Worm (Caenorhabditis elegans) whole organism, midembryonic: Measurements from ENCODE around the gene tpa-1.
A peak's percentile ranks its signal among the peaks of the same experiment; 100 is the strongest.

Source experiments
- T22C8.4 ChIP-seq: fragments of 200-800 bp; sonication (Bioruptor generic); IDR thresholded peaks from 2 replicates; pipeline ENCODE4 v1.3.6; 2022; ENCODE audit warnings: missing genetic modification characterization, missing compliant biosample characterization
- flt-1 ChIP-seq: fragments of 200-800 bp; sonication (Bioruptor generic); IDR thresholded peaks from 2 replicates; pipeline ENCODE4 v1.3.6; 2022; ENCODE audit warnings: missing genetic modification characterization, missing compliant biosample characterization
- klf-2 ChIP-seq: fragments of 200-800 bp; sonication (Bioruptor generic); conservative IDR thresholded peaks from 2 replicates; pipeline ENCODE4 v1.3.6; 2022; ENCODE audit warnings: missing genetic modification reagents, missing genetic modification characterization, missing compliant biosample characterization
- med-1 ChIP-seq: sonication (generic microtip); optimal IDR thresholded peaks from 2 replicates; lab custom pipeline; 2017; ENCODE audit warnings: missing genetic modification characterization, mild to moderate bottlenecking, missing compliant biosample characterization, antibody characterized with exemption, missing genetic modification reagents; ENCODE audit not compliant: insufficient read depth
- ref-1 ChIP-seq: fragments of 200-800 bp; sonication (Bioruptor generic); conservative IDR thresholded peaks from 2 replicates; pipeline ENCODE4 v1.3.6; 2022; ENCODE audit warnings: missing genetic modification reagents, missing genetic modification characterization, missing compliant biosample characterization
- tab-1 ChIP-seq: fragments of 200-800 bp; sonication (Bioruptor generic); IDR thresholded peaks from 2 replicates; pipeline ENCODE4 v1.3.6; 2022; ENCODE audit warnings: missing genetic modification characterization, missing compliant biosample characterization
- ztf-23 ChIP-seq: fragments of 200-800 bp; sonication (Bioruptor generic); IDR thresholded peaks from 2 replicates; pipeline ENCODE4 v1.3.6; 2022; ENCODE audit warnings: missing genetic modification reagents, missing genetic modification characterization, missing compliant biosample characterization

DNA sequence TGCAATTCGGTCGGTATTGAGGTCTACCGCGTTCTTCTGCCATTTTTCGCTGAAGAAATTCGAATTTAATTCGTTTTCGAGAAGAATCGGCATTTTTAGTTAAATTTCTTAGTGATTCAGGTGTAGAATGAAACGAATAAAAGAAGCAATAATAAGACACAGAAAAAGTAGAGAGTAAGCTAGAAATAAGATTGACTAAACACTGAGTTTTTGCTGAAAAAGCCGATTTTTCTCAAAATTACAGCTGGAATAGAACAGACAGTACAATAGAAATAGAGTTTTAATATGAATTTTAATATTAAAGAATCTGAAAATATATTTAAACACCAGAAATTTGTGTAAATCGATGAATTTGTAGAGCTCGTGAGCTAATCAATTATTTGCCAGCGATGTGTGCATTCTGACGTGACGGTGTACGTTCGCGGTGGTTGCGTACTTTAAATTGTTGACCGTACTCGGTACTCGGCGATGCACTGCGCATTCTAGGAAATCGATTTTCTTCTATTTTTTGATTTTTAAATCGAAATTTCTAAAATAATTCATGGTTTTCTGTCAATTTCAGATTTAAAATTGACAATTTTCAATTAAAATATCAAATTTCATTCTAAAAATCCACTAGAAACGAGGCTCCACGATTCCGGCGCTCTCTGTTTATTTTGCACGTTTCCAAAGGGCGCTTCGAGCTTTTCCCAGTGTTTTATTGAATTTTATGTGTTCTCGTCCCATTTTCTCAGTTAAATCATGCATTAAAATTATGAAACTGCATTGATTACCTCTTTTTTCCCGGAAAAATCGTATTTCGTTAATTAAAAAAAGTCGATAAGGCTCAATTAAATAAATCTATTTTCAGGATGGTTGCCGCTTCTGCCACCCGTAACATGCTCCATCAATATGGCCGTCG lies 34.4 kb downstream of the tpa-1 start, which contains the start of the genes grld-1 and cox-6C:
- 0 out of 2 replicates have a peak, but pooled peaks have one; percentile 3 for TF ChIP-seq flt-1 (GFP tag; lab: Robert Waterston, UW)
- no peak for TF ChIP-seq ref-1 (GFP tag; lab: Robert Waterston, UW)
- TF ChIP-seq klf-2: no peak
- TF ChIP-seq ztf-23 (GFP tag; lab: Robert Waterston, UW): no peak
- no peak for TF ChIP-seq med-1 (GFP tag; lab: Kevin White, UChicago)
- TF ChIP-seq tab-1 (GFP tag; lab: Robert Waterston, UW): no peak
- peak; percentile 60 for TF ChIP-seq T22C8.4
